Fruit fly (Drosophila melanogaster) whole organism, embryonic: ENCODE results near the gene CG44271.
A peak's percentile ranks its signal among the peaks of the same experiment; 100 is the strongest.

Experiments
- Abd-B ChIP-seq: fragments of 200-800 bp; sonication (Bioruptor generic); optimal IDR thresholded peaks from 2 replicates; lab custom pipeline; 2018; ENCODE audit warnings: missing biosample characterization, mild to moderate bottlenecking, missing genetic modification characterization, moderate library complexity
- Bgb ChIP-seq: fragments of 200-800 bp; sonication (Bioruptor generic); IDR thresholded peaks from 2 replicates; pipeline ENCODE4 v1.3.6; 2022; ENCODE audit warnings: missing biosample characterization, missing genetic modification characterization; ENCODE audit not compliant: partially characterized antibody
- CG10209 ChIP-seq: fragments of 200-800 bp; sonication (Bioruptor generic); optimal IDR thresholded peaks from 3 replicates; lab custom pipeline; 2017; ENCODE audit warnings: missing biosample characterization, mild to moderate bottlenecking, missing genetic modification characterization, missing genetic modification reagents
- CG11456 ChIP-seq: fragments of 200-800 bp; sonication (Bioruptor generic); IDR thresholded peaks from 3 replicates; pipeline ENCODE4 v1.3.6; 2022; ENCODE audit warnings: missing biosample characterization, missing genetic modification characterization
- CG12391 ChIP-seq: fragments of 200-800 bp; sonication (Bioruptor generic); optimal IDR thresholded peaks from 3 replicates; lab custom pipeline; 2018; ENCODE audit warnings: missing biosample characterization, mild to moderate bottlenecking, missing genetic modification characterization, moderate library complexity
- CG12659 ChIP-seq: fragments of 200-800 bp; sonication (Bioruptor generic); optimal IDR thresholded peaks from 3 replicates; lab custom pipeline; 2017; ENCODE audit warnings: mild to moderate bottlenecking, missing biosample characterization, missing genetic modification reagents, missing genetic modification characterization
- CG12942 ChIP-seq: fragments of 200-800 bp; sonication (Bioruptor generic); optimal IDR thresholded peaks from 3 replicates; lab custom pipeline; 2016; ENCODE audit warnings: missing biosample characterization, missing genetic modification characterization
- CG13624 ChIP-seq: fragments of 200-800 bp; sonication (Bioruptor generic); optimal IDR thresholded peaks from 2 replicates; lab custom pipeline; 2016; ENCODE audit warnings: missing biosample characterization, missing genetic modification characterization
- CG15514 ChIP-seq: fragments of 200-800 bp; sonication (Bioruptor generic); optimal IDR thresholded peaks from 3 replicates; lab custom pipeline; 2017; ENCODE audit warnings: missing biosample characterization, missing genetic modification characterization, mild to moderate bottlenecking, moderate library complexity, missing genetic modification reagents
- CG17361 ChIP-seq: fragments of 200-800 bp; sonication (Bioruptor generic); IDR thresholded peaks from 3 replicates; pipeline ENCODE4 v1.3.6; 2022; ENCODE audit warnings: missing biosample characterization, missing genetic modification characterization
- CG1792 ChIP-seq: fragments of 200-800 bp; sonication (Bioruptor generic); optimal IDR thresholded peaks from 2 replicates; lab custom pipeline; 2016; ENCODE audit warnings: missing biosample characterization, missing genetic modification characterization
- CG18764 ChIP-seq: fragments of 200-800 bp; sonication (Bioruptor generic); optimal IDR thresholded peaks from 3 replicates; lab custom pipeline; 2016; ENCODE audit warnings: missing biosample characterization, missing genetic modification characterization
- CG30403 ChIP-seq: fragments of 200-800 bp; sonication (Bioruptor generic); optimal IDR thresholded peaks from 3 replicates; lab custom pipeline; 2016; ENCODE audit warnings: missing biosample characterization, missing genetic modification characterization
- CG32532 ChIP-seq: fragments of 200-800 bp; sonication (Bioruptor generic); IDR thresholded peaks from 2 replicates; pipeline ENCODE4 v1.3.6; 2022; ENCODE audit warnings: missing biosample characterization, missing genetic modification characterization
- CG32772 ChIP-seq: fragments of 200-800 bp; sonication (Bioruptor generic); IDR thresholded peaks from 2 replicates; pipeline ENCODE4 v1.3.6; 2022; ENCODE audit warnings: missing biosample characterization, missing genetic modification characterization
- CG33213 ChIP-seq: fragments of 200-800 bp; sonication (Bioruptor generic); optimal IDR thresholded peaks from 3 replicates; lab custom pipeline; 2016; ENCODE audit warnings: missing biosample characterization, missing genetic modification characterization
- CG5180 ChIP-seq: fragments of 200-800 bp; sonication (Bioruptor generic); optimal IDR thresholded peaks from 3 replicates; lab custom pipeline; 2017; ENCODE audit warnings: missing biosample characterization, missing genetic modification characterization, mild to moderate bottlenecking, moderate library complexity, missing genetic modification reagents
- CG5245 ChIP-seq: fragments of 200-800 bp; sonication (Bioruptor generic); optimal IDR thresholded peaks from 3 replicates; lab custom pipeline; 2016; ENCODE audit warnings: missing biosample characterization, missing genetic modification characterization
- CG7839 ChIP-seq: fragments of 200-800 bp; sonication (Bioruptor generic); optimal IDR thresholded peaks from 3 replicates; lab custom pipeline; 2018; ENCODE audit warnings: missing biosample characterization, mild to moderate bottlenecking, missing genetic modification characterization, moderate library complexity
- CG7928 ChIP-seq: fragments of 200-800 bp; sonication (Bioruptor generic); optimal IDR thresholded peaks from 2 replicates; lab custom pipeline; 2017; ENCODE audit warnings: missing biosample characterization, mild to moderate bottlenecking, missing genetic modification characterization
- CG9817 ChIP-seq: fragments of 200-800 bp; sonication (Bioruptor generic); optimal IDR thresholded peaks from 2 replicates; lab custom pipeline; 2018; ENCODE audit warnings: missing biosample characterization, mild to moderate bottlenecking, missing genetic modification characterization, moderate library complexity
- Camta ChIP-seq: fragments of 200-800 bp; sonication (Bioruptor generic); optimal IDR thresholded peaks from 2 replicates; lab custom pipeline; 2016; ENCODE audit warnings: missing biosample characterization, missing genetic modification characterization
- Dip3 ChIP-seq: fragments of 200-800 bp; sonication (Bioruptor generic); optimal IDR thresholded peaks from 3 replicates; lab custom pipeline; 2016; ENCODE audit warnings: missing biosample characterization, missing genetic modification characterization
- E2f1 ChIP-seq: fragments of 200-800 bp; sonication (Bioruptor generic); IDR thresholded peaks from 2 replicates; pipeline ENCODE4 v1.3.6; 2022; ENCODE audit warnings: missing biosample characterization, missing genetic modification characterization
- Fer1 ChIP-seq: fragments of 200-800 bp; sonication (Bioruptor generic); optimal IDR thresholded peaks from 2 replicates; lab custom pipeline; 2017; ENCODE audit warnings: missing biosample characterization, mild to moderate bottlenecking, missing genetic modification characterization
- GATAe ChIP-seq: fragments of 200-800 bp; sonication (Bioruptor generic); conservative IDR thresholded peaks from 2 replicates; pipeline ENCODE4 v1.3.6; 2022; ENCODE audit warnings: missing biosample characterization, missing genetic modification characterization
- H2.0 ChIP-seq: fragments of 200-800 bp; sonication (Bioruptor generic); IDR thresholded peaks from 2 replicates; pipeline ENCODE4 v1.3.6; 2022; ENCODE audit warnings: missing biosample characterization, missing genetic modification characterization
- HLH54F ChIP-seq: fragments of 200-800 bp; sonication (Bioruptor generic); optimal IDR thresholded peaks from 3 replicates; lab custom pipeline; 2016; ENCODE audit warnings: missing biosample characterization, missing genetic modification characterization
- Hsf ChIP-seq: fragments of 200-800 bp; sonication (Bioruptor generic); optimal IDR thresholded peaks from 3 replicates; lab custom pipeline; 2016; ENCODE audit warnings: missing biosample characterization, missing genetic modification characterization
- Myb ChIP-seq: fragments of 200-800 bp; sonication (Bioruptor generic); optimal IDR thresholded peaks from 2 replicates; lab custom pipeline; 2016; ENCODE audit warnings: missing biosample characterization, missing genetic modification characterization
- NC2β ChIP-seq: fragments of 200-800 bp; sonication (Bioruptor generic); optimal IDR thresholded peaks from 2 replicates; lab custom pipeline; 2016; ENCODE audit warnings: missing biosample characterization, missing genetic modification characterization
- Opbp ChIP-seq: fragments of 200-800 bp; sonication (Bioruptor generic); IDR thresholded peaks from 3 replicates; pipeline ENCODE4 v1.3.6; 2022; ENCODE audit warnings: missing biosample characterization, missing genetic modification characterization; ENCODE audit not compliant: partially characterized antibody
- Sox102F ChIP-seq: fragments of 200-800 bp; sonication (Bioruptor generic); optimal IDR thresholded peaks from 2 replicates; lab custom pipeline; 2018; ENCODE audit warnings: missing biosample characterization, mild to moderate bottlenecking, missing genetic modification characterization, moderate library complexity
- Trl ChIP-seq, 3 experiments: fragments of >200 bp in 2 of 3; fragments of 200-800 bp in 1 of 3; sonication (Bioruptor generic) in 1 of 3; optimal IDR thresholded peaks; 2 replicates in 1 of 3; 3 replicates in 2 of 3; lab custom pipeline; 2016 to 2017; ENCODE audit warnings: missing biosample characterization in 1 of 3, missing genetic modification characterization in 1 of 3
- ase ChIP-seq: fragments of 200-800 bp; sonication (Bioruptor generic); IDR thresholded peaks from 3 replicates; pipeline ENCODE4 v1.3.6; 2022; ENCODE audit warnings: missing biosample characterization, missing genetic modification characterization
- dpn ChIP-seq, 2 experiments: fragments of 200-800 bp; sonication (Bioruptor generic); optimal IDR thresholded peaks; 3 replicates each; lab custom pipeline; 2016; ENCODE audit warnings: missing biosample characterization in 2 of 2, missing genetic modification characterization in 2 of 2
- fd102C ChIP-seq: fragments of 200-800 bp; sonication (Bioruptor generic); optimal IDR thresholded peaks from 2 replicates; lab custom pipeline; 2018; ENCODE audit warnings: missing biosample characterization, mild to moderate bottlenecking, missing genetic modification characterization, moderate library complexity
- gem ChIP-seq: fragments of 200-800 bp; sonication (Bioruptor generic); optimal IDR thresholded peaks from 2 replicates; lab custom pipeline; 2019; ENCODE audit warnings: missing biosample characterization, mild to moderate bottlenecking, missing genetic modification characterization, moderate library complexity
- insv ChIP-seq, 2 experiments: fragments of 200-800 bp; sonication (Bioruptor generic); optimal IDR thresholded peaks; 3 replicates each; lab custom pipeline; 2016 to 2018; ENCODE audit warnings: missing biosample characterization in 2 of 2, missing genetic modification characterization in 2 of 2
- mam ChIP-seq: fragments of 200-800 bp; sonication (Bioruptor generic); optimal IDR thresholded peaks from 3 replicates; lab custom pipeline; 2016; ENCODE audit warnings: missing biosample characterization, missing genetic modification characterization
- nom ChIP-seq: fragments of 200-800 bp; sonication (Bioruptor generic); optimal IDR thresholded peaks from 2 replicates; lab custom pipeline; 2017; ENCODE audit warnings: missing biosample characterization, missing genetic modification characterization, mild to moderate bottlenecking, moderate library complexity, missing genetic modification reagents
- pnt ChIP-seq: fragments of 200-800 bp; sonication (Bioruptor generic); optimal IDR thresholded peaks from 3 replicates; lab custom pipeline; 2016; ENCODE audit warnings: missing biosample characterization, missing genetic modification characterization
- pum ChIP-seq: fragments of 200-800 bp; sonication (Bioruptor generic); optimal IDR thresholded peaks from 2 replicates; lab custom pipeline; 2016; ENCODE audit warnings: missing biosample characterization, missing genetic modification characterization
- row ChIP-seq: fragments of 200-800 bp; sonication (Bioruptor generic); IDR thresholded peaks from 3 replicates; pipeline ENCODE4 v1.3.6; 2022; ENCODE audit warnings: missing biosample characterization, missing genetic modification characterization
- scrt ChIP-seq: fragments of 200-800 bp; sonication (Bioruptor generic); optimal IDR thresholded peaks from 2 replicates; lab custom pipeline; 2018; ENCODE audit warnings: missing biosample characterization, mild to moderate bottlenecking, missing genetic modification characterization, moderate library complexity
- sob ChIP-seq: fragments of 200-800 bp; sonication (Bioruptor generic); IDR thresholded peaks from 2 replicates; pipeline ENCODE4 v1.3.6; 2022; ENCODE audit warnings: missing biosample characterization, missing genetic modification characterization
- tgo ChIP-seq: fragments of 200-800 bp; sonication (Bioruptor generic); IDR thresholded peaks from 3 replicates; pipeline ENCODE4 v1.3.6; 2022; ENCODE audit warnings: missing biosample characterization, missing genetic modification characterization
- unc-4 ChIP-seq: fragments of 200-800 bp; sonication (Bioruptor generic); IDR thresholded peaks from 2 replicates; pipeline ENCODE4 v1.3.6; 2022; ENCODE audit warnings: missing biosample characterization, missing genetic modification characterization; ENCODE audit not compliant: partially characterized antibody
- vvl ChIP-seq: fragments of 200-800 bp; sonication (Bioruptor generic); IDR thresholded peaks from 2 replicates; pipeline ENCODE4 v1.3.6; 2022; ENCODE audit warnings: missing biosample characterization, missing genetic modification characterization

Gene CG44271

dm6 chr2L:6797408-6797807 lies 49.7 kb upstream of the CG44271 start (continued):
- TF ChIP-seq Dip3 (GFP tag; lab: Kevin White, UChicago) (peak; percentile 13), CG32532 (peak; percentile 77), row (0 out of 3 replicates have a peak, but pooled peaks have one; percentile 15), nom (GFP tag; lab: Kevin White, UChicago) (no peak), CG32772 (GFP tag; lab: Robert Waterston, UW) (peak; percentile 60; the same call in 1 of the 2 replicates), E2f1 (GFP tag; lab: Robert Waterston, UW) (0 out of 2 replicates have a peak, but pooled peaks have one; percentile 19), pnt (GFP tag; lab: Kevin White, UChicago) (peak; percentile 6), Trl (optimal IDR thresholded peaks at IDR 0.05; lab: Kevin White, UChicago) (no peak), Trl (GFP tag; optimal IDR thresholded peaks at IDR 0.05; lab: Kevin White, UChicago) (peak; percentile 53), CG13624 (GFP tag; lab: Kevin White, UChicago) (peak; percentile 49), Bgb (GFP tag; lab: Robert Waterston, UW) (peak; percentile 72), pum (peak; percentile 18), Opbp (GFP tag; lab: Robert Waterston, UW) (peak; percentile 67; the same call in 1 of the 3 replicates), mam (peak; percentile 27), CG12942 (GFP tag; lab: Kevin White, UChicago) (no peak), unc-4 (peak; percentile 40; the same call in 1 of the 2 replicates), CG12391 (tag; lab: Kevin White, UChicago) (peak; percentile 30), Sox102F (peak; percentile 47), HLH54F (GFP tag; lab: Kevin White, UChicago) (peak; percentile 9), dpn (GFP tag; optimal IDR thresholded peaks at IDR 0.05; lab: Kevin White, UChicago) (peak; percentile 51 to 52), H2.0 (no peak), CG18764 (GFP tag; lab: Kevin White, UChicago) (peak; percentile 19), fd102C (GFP tag; lab: Kevin White, UChicago) (peak; percentile 9), Hsf (GFP tag; lab: Kevin White, UChicago) (peak; percentile 47), CG15514 (GFP tag; lab: Kevin White, UChicago) (peak; percentile 71), Abd-B (GFP tag; lab: Kevin White, UChicago) (peak; percentile 23), CG33213 (GFP tag; lab: Kevin White, UChicago) (peak; percentile 77), CG9817 (tag; lab: Kevin White, UChicago) (peak; percentile 44), Fer1 (GFP tag; lab: Kevin White, UChicago) (no peak), gem (tag; lab: Kevin White, UChicago) (peak; percentile 36), CG30403 (GFP tag; lab: Kevin White, UChicago) (peak; percentile 55), NC2β (GFP tag; lab: Kevin White, UChicago) (peak; percentile 47), tgo (0 out of 3 replicates have a peak, but pooled peaks have one; percentile 29), CG10209 (GFP tag; lab: Kevin White, UChicago) (peak; percentile 25), CG17361 (peak; percentile 37; the same call in 1 of the 3 replicates), Camta (GFP tag; lab: Kevin White, UChicago) (peak; percentile 27), CG12659 (peak; percentile 34), scrt (GFP tag; lab: Kevin White, UChicago) (peak; percentile 2), vvl (GFP tag; lab: Robert Waterston, UW) (peak; percentile 70; the same call in 1 of the 2 replicates), CG11456 (GFP tag; lab: Robert Waterston, UW) (peak; percentile 75), ase (peak; percentile 52; the same call in 1 of the 3 replicates), insv (GFP tag; optimal IDR thresholded peaks at IDR 0.05; lab: Kevin White, UChicago) (peak in 1 of 2 experiments; percentile 51), CG7839 (tag; lab: Kevin White, UChicago) (peak; percentile 59), Myb (GFP tag; lab: Kevin White, UChicago) (peak; percentile 67), CG5180 (no peak), GATAe (GFP tag; lab: Robert Waterston, UW) (no peak), CG1792 (GFP tag; lab: Kevin White, UChicago) (no peak), CG7928 (GFP tag; lab: Kevin White, UChicago) (peak; percentile 6), CG5245 (peak; percentile 57), sob (GFP tag; lab: Robert Waterston, UW) (peak; percentile 52; the same call in 1 of the 2 replicates)
